Worm (Caenorhabditis elegans) whole organism, late embryonic: ENCODE data around the gene lgc-19.

ENCODE experiments used
- C38D4.7 ChIP-seq: fragments of 200-800 bp; sonication (Bioruptor generic); optimal IDR thresholded peaks from 2 replicates; lab custom pipeline; 2018; ENCODE audit warnings: mild to moderate bottlenecking, missing genetic modification characterization, moderate library complexity, missing compliant biosample characterization
- K02D7.2 ChIP-seq: sonication (generic microtip); optimal IDR thresholded peaks from 2 replicates; lab custom pipeline; 2017; ENCODE audit warnings: mild to moderate bottlenecking, missing genetic modification characterization, missing compliant biosample characterization
- K09A11.1 ChIP-seq: sonication (generic microtip); optimal IDR thresholded peaks from 2 replicates; lab custom pipeline; 2017; ENCODE audit warnings: antibody characterized with exemption, mild to moderate bottlenecking, missing genetic modification characterization, missing compliant biosample characterization; ENCODE audit not compliant: insufficient read depth
- T23F11.4 ChIP-seq: fragments of 200-800 bp; sonication (Bioruptor generic); optimal IDR thresholded peaks from 2 replicates; lab custom pipeline; 2018; ENCODE audit warnings: mild to moderate bottlenecking, missing genetic modification characterization, missing compliant biosample characterization
- Y22D7AL.16 ChIP-seq: sonication (generic microtip); optimal IDR thresholded peaks from 2 replicates; lab custom pipeline; 2016; ENCODE audit warnings: missing genetic modification characterization, missing compliant biosample characterization
- ahr-1 ChIP-seq: sonication (generic microtip); optimal IDR thresholded peaks from 2 replicates; lab custom pipeline; 2016; ENCODE audit warnings: missing genetic modification characterization, missing compliant biosample characterization
- ceh-14 ChIP-seq: sonication (generic microtip); optimal IDR thresholded peaks from 2 replicates; lab custom pipeline; 2016; ENCODE audit warnings: missing genotype, missing genetic modification characterization, missing compliant biosample characterization
- ceh-24 ChIP-seq: sonication (generic microtip); optimal IDR thresholded peaks from 2 replicates; lab custom pipeline; 2016; ENCODE audit warnings: mild to moderate bottlenecking, missing genetic modification characterization, missing compliant biosample characterization
- ceh-30 ChIP-seq: fragments of 150-350 bp; optimal IDR thresholded peaks from 2 replicates; lab custom pipeline; 2014; ENCODE audit warnings: missing biosample characterization, missing genetic modification characterization
- ceh-45 ChIP-seq: fragments of 200-800 bp; sonication (Bioruptor generic); IDR thresholded peaks from 2 replicates; pipeline ENCODE4 v1.3.6; 2022; ENCODE audit warnings: missing genetic modification reagents, missing genetic modification characterization, missing compliant biosample characterization
- ceh-48 ChIP-seq: sonication (generic microtip); optimal IDR thresholded peaks from 2 replicates; lab custom pipeline; 2016; ENCODE audit warnings: missing genetic modification characterization, inconsistent platforms, missing compliant biosample characterization
- ceh-6 ChIP-seq: fragments of 200-800 bp; sonication (Bioruptor generic); optimal IDR thresholded peaks from 2 replicates; lab custom pipeline; 2018; ENCODE audit warnings: mild to moderate bottlenecking, missing genetic modification characterization, missing compliant biosample characterization
- ceh-9 ChIP-seq: sonication (generic microtip); optimal IDR thresholded peaks from 2 replicates; lab custom pipeline; 2016; ENCODE audit warnings: mild to moderate bottlenecking, missing genetic modification characterization, inconsistent platforms, missing compliant biosample characterization
- dmd-4 ChIP-seq: sonication (generic microtip); optimal IDR thresholded peaks from 2 replicates; lab custom pipeline; 2016; ENCODE audit warnings: borderline replicate concordance, missing genetic modification characterization, missing compliant biosample characterization
- elt-4 ChIP-seq: sonication (generic microtip); optimal IDR thresholded peaks from 2 replicates; lab custom pipeline; 2016; ENCODE audit warnings: missing genetic modification characterization, missing compliant biosample characterization
- ets-4 ChIP-seq: sonication (generic microtip); optimal IDR thresholded peaks from 2 replicates; lab custom pipeline; 2016; ENCODE audit warnings: missing genetic modification characterization, missing compliant biosample characterization
- eyg-1 ChIP-seq: sonication (generic microtip); optimal IDR thresholded peaks from 2 replicates; lab custom pipeline; 2016; ENCODE audit warnings: missing genotype, missing genetic modification characterization, missing compliant biosample characterization
- fkh-6 ChIP-seq: sonication (generic microtip); optimal IDR thresholded peaks from 2 replicates; lab custom pipeline; 2016; ENCODE audit warnings: missing genetic modification characterization, missing compliant biosample characterization
- gmeb-2 ChIP-seq: sonication (generic microtip); optimal IDR thresholded peaks from 2 replicates; lab custom pipeline; 2016; ENCODE audit warnings: missing genetic modification characterization, inconsistent platforms, missing compliant biosample characterization
- hlh-30 ChIP-seq: sonication (generic microtip); optimal IDR thresholded peaks from 2 replicates; lab custom pipeline; 2017; ENCODE audit warnings: antibody characterized with exemption, missing genetic modification characterization, missing compliant biosample characterization; ENCODE audit not compliant: insufficient read depth
- hlh-6 ChIP-seq: sonication (generic microtip); optimal IDR thresholded peaks from 2 replicates; lab custom pipeline; 2016; ENCODE audit warnings: missing genotype, missing genetic modification characterization, missing compliant biosample characterization
- hlh-8 ChIP-seq: sonication (generic microtip); optimal IDR thresholded peaks from 2 replicates; lab custom pipeline; 2016; ENCODE audit warnings: missing genotype, missing genetic modification characterization, missing compliant biosample characterization
- nhr-11 ChIP-seq: fragments of 150-350 bp; optimal IDR thresholded peaks from 2 replicates; lab custom pipeline; 2014; ENCODE audit warnings: missing biosample characterization, missing genetic modification characterization
- nhr-232 ChIP-seq: sonication (generic microtip); optimal IDR thresholded peaks from 2 replicates; lab custom pipeline; 2016; ENCODE audit warnings: missing genetic modification characterization, missing compliant biosample characterization
- odd-2 ChIP-seq: sonication (generic microtip); optimal IDR thresholded peaks from 2 replicates; lab custom pipeline; 2017; ENCODE audit warnings: antibody characterized with exemption, mild to moderate bottlenecking, missing genetic modification characterization, missing compliant biosample characterization
- pha-4 ChIP-seq: fragments of 150-350 bp; optimal IDR thresholded peaks from 2 replicates; lab custom pipeline; 2018; ENCODE audit warnings: missing biosample characterization, missing genetic modification reagents, missing genetic modification characterization
- pqm-1 ChIP-seq: sonication (generic microtip); optimal IDR thresholded peaks from 2 replicates; lab custom pipeline; 2016; ENCODE audit warnings: missing genetic modification characterization, missing compliant biosample characterization
- pros-1 ChIP-seq: fragments of 150-350 bp; optimal IDR thresholded peaks from 2 replicates; lab custom pipeline; 2014; ENCODE audit warnings: missing biosample characterization, missing genetic modification reagents, missing genetic modification characterization
- ref-2 ChIP-seq: sonication (generic microtip); optimal IDR thresholded peaks from 2 replicates; lab custom pipeline; 2016; ENCODE audit warnings: missing genetic modification characterization, missing compliant biosample characterization
- sdc-2 ChIP-seq: sonication (generic microtip); optimal IDR thresholded peaks from 2 replicates; lab custom pipeline; 2016; ENCODE audit warnings: missing genotype, missing genetic modification characterization, missing compliant biosample characterization
- sox-2 ChIP-seq: fragments of 200-800 bp; sonication (Bioruptor generic); IDR thresholded peaks from 2 replicates; pipeline ENCODE4 v1.3.6; 2022; ENCODE audit warnings: missing genetic modification reagents, missing genetic modification characterization, missing compliant biosample characterization
- sox-4 ChIP-seq: sonication (generic microtip); optimal IDR thresholded peaks from 2 replicates; lab custom pipeline; 2017; ENCODE audit warnings: mild to moderate bottlenecking, missing genetic modification characterization, inconsistent platforms, missing compliant biosample characterization
- tbx-2 ChIP-seq: sonication (generic microtip); optimal IDR thresholded peaks from 2 replicates; lab custom pipeline; 2016; ENCODE audit warnings: missing genetic modification characterization, missing compliant biosample characterization
- tbx-7 ChIP-seq: sonication (generic microtip); optimal IDR thresholded peaks from 2 replicates; lab custom pipeline; 2016; ENCODE audit warnings: missing genotype, missing genetic modification characterization, missing compliant biosample characterization
- ttx-3 ChIP-seq: sonication (generic microtip); optimal IDR thresholded peaks from 2 replicates; lab custom pipeline; 2016; ENCODE audit warnings: missing genetic modification reagents, missing genetic modification characterization, missing compliant biosample characterization
- unc-3 ChIP-seq, 2 experiments: fragments of 200-800 bp in 1 of 2; sonication (Bioruptor generic) in 1 of 2; sonication (generic microtip) in 1 of 2; conservative IDR thresholded peaks in 1 of 2; optimal IDR thresholded peaks in 1 of 2; 2 replicates each; pipeline versions ENCODE4 v1.3.6 to Lab custom; 2016 to 2022; ENCODE audit warnings: missing compliant biosample characterization in 2 of 2, missing genetic modification characterization in 2 of 2, missing genetic modification reagents in 1 of 2
- ztf-16 ChIP-seq: sonication (generic microtip); optimal IDR thresholded peaks from 2 replicates; lab custom pipeline; 2017; ENCODE audit warnings: missing genetic modification characterization, missing compliant biosample characterization

lgc-19 gene

DNA sequence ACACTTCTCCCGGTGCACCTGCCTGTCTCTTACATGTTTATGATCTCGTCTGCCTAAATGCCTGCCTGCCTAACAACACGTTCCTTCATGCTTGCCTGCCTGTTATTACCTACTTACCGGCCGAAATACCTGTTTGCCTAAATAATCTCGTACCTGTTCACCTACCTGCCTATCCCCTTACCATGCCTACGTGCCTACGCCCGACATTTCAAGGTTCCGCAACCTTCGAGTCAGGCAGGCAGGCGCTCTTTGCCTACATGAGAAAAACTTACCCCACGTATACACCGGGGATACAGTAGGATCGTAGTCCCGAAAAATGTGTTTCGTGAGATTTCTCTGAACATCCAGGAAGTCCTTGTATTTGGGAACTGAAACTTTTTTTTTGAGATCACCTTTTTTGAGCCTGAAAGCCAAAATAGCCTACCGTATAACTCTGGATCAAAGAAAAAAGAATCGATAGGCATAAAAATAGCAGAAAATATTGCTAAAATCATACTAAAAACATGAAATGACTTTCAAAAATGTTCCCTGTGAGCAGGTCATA lies at the start of gene lgc-19:
Gene lgc-19 (minus strand): TSS at position 494 of the 544 bp plus-strand sequence.
- TF ChIP-seq Y22D7AL.16 (tag; lab: Kevin White, UChicago) = no peak
- no peak for TF ChIP-seq ceh-48
- TF ChIP-seq K09A11.1 (tag; lab: Kevin White, UChicago) = no peak
- no peak for TF ChIP-seq sox-4
- TF ChIP-seq pros-1 = no peak
- no peak for TF ChIP-seq ceh-30 (tag; lab: Kevin White, UChicago)
- TF ChIP-seq dmd-4 (tag; lab: Kevin White, UChicago) = no peak
- TF ChIP-seq tbx-7 (tag; lab: Kevin White, UChicago) = no peak
- TF ChIP-seq nhr-232 (tag; lab: Kevin White, UChicago) = no peak
- no peak for TF ChIP-seq sox-2
- TF ChIP-seq ceh-24 = no peak
- no peak for TF ChIP-seq nhr-11 (tag; lab: Kevin White, UChicago)

DNA sequence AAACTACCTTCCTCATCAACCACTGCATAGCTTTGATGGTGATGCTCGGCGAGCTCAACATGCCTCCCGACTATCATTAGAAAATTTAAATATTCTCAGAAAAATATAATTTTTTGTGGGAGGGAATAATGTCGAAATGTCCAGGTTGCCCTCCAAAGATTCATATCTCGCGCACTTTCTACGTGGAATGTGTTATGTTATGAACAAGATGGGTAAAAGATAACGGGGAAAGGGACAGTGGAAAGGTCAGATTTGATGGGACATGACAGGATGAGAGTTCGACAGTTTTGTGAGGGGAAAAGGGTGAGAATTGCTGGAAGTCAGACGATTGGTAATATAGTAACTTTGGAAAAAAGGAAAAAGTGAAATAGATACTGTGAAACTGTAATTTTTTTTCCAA lies 43.8 kb upstream of the lgc-19 start:
- TF ChIP-seq pha-4 (tag; lab: Kevin White, UChicago) (no peak), gmeb-2 (tag; lab: Kevin White, UChicago) (no peak), Y22D7AL.16 (tag; lab: Kevin White, UChicago) (no peak), sdc-2 (tag; lab: Kevin White, UChicago) (no peak), ceh-6 (GFP tag; lab: Kevin White, UChicago) (no peak), fkh-6 (tag; lab: Kevin White, UChicago) (no peak), hlh-8 (tag; lab: Kevin White, UChicago) (no peak), eyg-1 (no peak), K02D7.2 (tag; lab: Kevin White, UChicago) (no peak), ceh-9 (tag; lab: Kevin White, UChicago) (no peak), ets-4 (tag; lab: Kevin White, UChicago) (no peak), ceh-14 (no peak), ztf-16 (tag; lab: Kevin White, UChicago) (no peak), ceh-48 (no peak), C38D4.7 (GFP tag; lab: Kevin White, UChicago) (no peak)
- TF ChIP-seq, all 69 proteins: peak for 0

DNA sequence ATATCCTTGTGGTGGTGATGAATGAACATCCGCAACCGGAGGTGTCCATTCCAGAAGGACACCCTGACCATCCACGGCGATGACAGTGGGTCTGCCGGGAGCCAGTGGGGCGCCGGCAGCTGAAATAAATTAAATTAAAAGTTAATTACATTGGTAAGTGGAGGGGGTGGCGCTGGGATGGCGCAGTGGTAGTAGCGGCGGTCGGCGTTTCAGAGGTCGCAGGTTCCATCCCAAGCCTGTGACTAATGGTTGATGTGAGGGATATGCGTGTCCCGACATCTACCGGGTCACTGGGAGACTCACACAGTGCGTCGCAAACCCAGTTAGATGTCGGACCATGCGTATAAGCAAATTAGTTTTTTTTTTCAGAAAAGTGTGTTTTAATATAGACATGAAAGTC lies 43.0 kb upstream of the lgc-19 start:
- TF ChIP-seq T23F11.4 (GFP tag; lab: Kevin White, UChicago) = no peak
- no peak for TF ChIP-seq pqm-1
- no peak for TF ChIP-seq ttx-3 (tag; lab: Kevin White, UChicago)
- no peak for TF ChIP-seq ref-2 (tag; lab: Kevin White, UChicago)
- no peak for TF ChIP-seq hlh-30 (tag; lab: Kevin White, UChicago)
- no peak for TF ChIP-seq hlh-6 (tag; lab: Kevin White, UChicago)
- no peak for TF ChIP-seq hlh-8 (tag; lab: Kevin White, UChicago)
- TF ChIP-seq ceh-24 = no peak
- TF ChIP-seq elt-4 (tag; lab: Kevin White, UChicago) = no peak
- no peak for TF ChIP-seq odd-2 (tag; lab: Kevin White, UChicago)
- TF ChIP-seq sox-2 = no peak
- no peak for TF ChIP-seq ceh-45 (GFP tag; lab: Robert Waterston, UW)

DNA sequence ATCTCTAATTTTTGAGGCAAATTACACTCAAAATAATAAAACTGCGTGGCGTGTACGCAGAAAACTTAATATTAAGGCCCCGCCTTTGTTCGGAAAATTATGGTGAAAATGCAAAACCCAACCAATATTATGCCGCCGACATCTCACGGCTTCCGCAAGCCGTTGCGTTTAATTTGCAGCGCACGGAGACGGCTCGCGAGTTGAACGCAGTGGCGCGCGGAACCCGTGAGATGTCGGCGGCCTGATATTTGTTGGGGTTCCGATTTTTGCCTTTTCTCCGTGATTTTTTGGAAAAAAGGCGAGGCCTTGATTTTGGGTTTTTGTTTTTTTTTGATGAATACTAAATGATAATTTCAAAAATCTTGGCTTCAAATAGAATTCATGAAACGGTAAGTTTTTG lies 38.5 kb upstream of the lgc-19 start:
- TF ChIP-seq ceh-48 = no peak
- no peak for TF ChIP-seq sox-4
- TF ChIP-seq tbx-7 (tag; lab: Kevin White, UChicago) = no peak
- no peak for TF ChIP-seq ahr-1 (tag; lab: Kevin White, UChicago)
- no peak for TF ChIP-seq odd-2 (tag; lab: Kevin White, UChicago)
- no peak for TF ChIP-seq tbx-2
- no peak for TF ChIP-seq unc-3 (GFP tag; conservative IDR thresholded peaks at IDR 0.05; lab: Robert Waterston, UW)
- TF ChIP-seq unc-3 (tag; optimal IDR thresholded peaks at IDR 0.05; lab: Kevin White, UChicago) = no peak
